Fruit fly (Drosophila melanogaster) whole organism, pupa: ENCODE results near the gene S.

Experiments used
- CG10348 ChIP-seq: fragments of 200-800 bp; sonication (Bioruptor generic); IDR thresholded peaks from 2 replicates; pipeline ENCODE4 v1.3.6; 2022; ENCODE audit warnings: missing biosample characterization, missing genetic modification characterization
- CG13204 ChIP-seq: fragments of 200-800 bp; sonication (Bioruptor generic); optimal IDR thresholded peaks from 2 replicates; lab custom pipeline; 2018; ENCODE audit warnings: missing biosample characterization, mild to moderate bottlenecking, missing genetic modification characterization, moderate library complexity
- CG15710 ChIP-seq: fragments of 200-800 bp; sonication (Bioruptor generic); optimal IDR thresholded peaks from 2 replicates; lab custom pipeline; 2018; ENCODE audit warnings: missing biosample characterization, mild to moderate bottlenecking, missing genetic modification characterization, moderate library complexity
- CG17806 ChIP-seq: fragments of 200-800 bp; sonication (Bioruptor generic); optimal IDR thresholded peaks from 2 replicates; lab custom pipeline; 2018; ENCODE audit warnings: missing biosample characterization, mild to moderate bottlenecking, missing genetic modification characterization, moderate library complexity
- CG32121 ChIP-seq: fragments of 200-800 bp; sonication (Bioruptor generic); IDR thresholded peaks from 2 replicates; pipeline ENCODE4 v1.3.6; 2022; ENCODE audit warnings: missing biosample characterization, missing genetic modification characterization
- CG4496 ChIP-seq: fragments of 200-800 bp; sonication (Bioruptor generic); IDR thresholded peaks from 3 replicates; pipeline ENCODE4 v1.3.6; 2022; ENCODE audit warnings: missing biosample characterization, missing genetic modification characterization
- CG8301 ChIP-seq: fragments of 200-800 bp; sonication (Bioruptor generic); optimal IDR thresholded peaks from 2 replicates; lab custom pipeline; 2018; ENCODE audit warnings: missing biosample characterization, mild to moderate bottlenecking, missing genetic modification characterization
- Ets98B ChIP-seq: fragments of 200-800 bp; sonication (Bioruptor generic); IDR thresholded peaks from 2 replicates; pipeline ENCODE4 v1.3.6; 2022; ENCODE audit warnings: missing biosample characterization, missing genetic modification characterization
- Snoo ChIP-seq: fragments of 200-800 bp; sonication (Bioruptor generic); optimal IDR thresholded peaks from 3 replicates; lab custom pipeline; 2017; ENCODE audit warnings: missing biosample characterization, mild to moderate bottlenecking, missing genetic modification characterization, inconsistent platforms
- gl ChIP-seq: fragments of 200-800 bp; sonication (Bioruptor generic); optimal IDR thresholded peaks from 2 replicates; lab custom pipeline; 2018; ENCODE audit warnings: missing biosample characterization, mild to moderate bottlenecking, missing genetic modification characterization
- rn ChIP-seq: fragments of 200-800 bp; sonication (Bioruptor generic); IDR thresholded peaks from 2 replicates; pipeline ENCODE4 v1.3.6; 2022; ENCODE audit warnings: missing biosample characterization, missing genetic modification characterization

DNA sequence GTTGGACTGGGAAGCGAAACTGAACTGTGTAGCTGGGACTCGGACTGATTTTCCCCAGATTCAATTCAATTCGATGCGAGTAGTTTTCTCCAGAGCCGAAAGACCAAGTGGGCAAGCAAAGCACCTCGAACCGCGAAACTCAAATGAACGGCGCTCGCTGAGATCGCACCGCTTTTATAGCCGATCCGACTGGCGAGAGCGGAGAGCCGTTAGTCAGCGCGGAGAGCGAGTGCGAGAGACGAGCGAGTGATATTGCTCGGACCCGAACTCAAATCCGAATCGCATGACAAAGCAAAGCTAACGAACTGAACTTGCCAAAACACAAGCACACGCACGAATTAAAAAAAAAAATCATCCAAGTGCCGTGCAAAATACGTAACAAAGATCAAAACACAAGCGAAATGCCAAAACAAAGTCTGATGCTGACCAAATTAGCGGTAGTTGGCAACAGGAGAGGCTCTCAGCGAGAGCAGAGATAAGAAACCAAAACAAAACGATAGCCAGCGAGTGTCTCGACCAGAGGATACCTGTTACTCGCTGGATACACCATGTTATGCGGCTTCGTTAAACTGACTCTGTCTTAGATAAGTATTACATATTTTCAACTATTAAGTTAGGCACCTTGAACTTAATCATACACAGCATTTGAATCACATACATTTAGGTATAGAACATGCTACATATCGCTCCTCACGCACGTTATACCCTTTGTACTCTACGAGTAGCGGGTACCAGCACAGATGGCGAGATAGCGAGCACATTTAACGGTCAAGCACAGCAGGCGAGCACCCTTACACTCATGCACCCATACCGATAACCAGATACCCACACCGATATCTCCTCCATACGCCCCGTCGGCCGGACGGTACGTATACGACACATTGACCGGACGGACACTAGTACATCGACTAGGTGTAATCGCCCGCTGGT, 41.5 kb upstream of the S start:
- TF ChIP-seq CG32121 (peak; percentile 71), CG15710 (tag; lab: Kevin White, UChicago) (peak; percentile 62), CG8301 (tag; lab: Kevin White, UChicago) (peak; percentile 74), Snoo (peak; percentile 73), CG4496 (peak; percentile 80), CG10348 (GFP tag; lab: Robert Waterston, UW) (peak; percentile 45; the same call in 1 of the 2 replicates), CG13204 (GFP tag; lab: Kevin White, UChicago) (no peak), rn (GFP tag; lab: Robert Waterston, UW) (peak; percentile 57), gl (peak; percentile 36), Ets98B (GFP tag; lab: Robert Waterston, UW) (peak; percentile 58), CG17806 (tag; lab: Kevin White, UChicago) (peak; percentile 61)
